Worm (Caenorhabditis elegans): ENCODE results near the gene cyh-1.
"Not testable (repeated sequence)": the region's sequence is repeated elsewhere in the genome, so short reads cannot be mapped to it uniquely, and the experiment has no call there.

cyh-1 gene

ce11 chrII:3504717-3505116 is at the start of gene cyh-1:
Gene cyh-1 (plus strand): TSS chrII:3505017.
- TF ChIP-seq him-1 (tag; optimal IDR thresholded peaks at IDR 0.05) (no peak), W03F9.2 (tag; optimal IDR thresholded peaks at IDR 0.05) (no peak), dao-5 (tag; optimal IDR thresholded peaks at IDR 0.05) (no peak)

ce11 chrII:3458209-3458608 is 46.6 kb upstream of the cyh-1 start, which contains the start of the genes C16C8.26 and C16C8.19:
Gene C16C8.26 (minus strand): TSS chrII:3458309.
Gene C16C8.19 (plus strand): TSS chrII:3458487.
- no peak for TF ChIP-seq him-1 (tag; optimal IDR thresholded peaks at IDR 0.05)
- no peak for TF ChIP-seq W03F9.2 (tag; optimal IDR thresholded peaks at IDR 0.05)
- no peak for TF ChIP-seq dao-5 (tag; optimal IDR thresholded peaks at IDR 0.05)

ce11 chrII:3459199-3459598 is 45.6 kb upstream of the cyh-1 start:
- TF ChIP-seq dao-5 (tag; optimal IDR thresholded peaks at IDR 0.05), result no peak
- TF ChIP-seq W03F9.2 (tag; optimal IDR thresholded peaks at IDR 0.05), result no peak
- no peak for TF ChIP-seq him-1 (tag; optimal IDR thresholded peaks at IDR 0.05)

- TF ChIP-seq him-1 (tag; optimal IDR thresholded peaks at IDR 0.05) (no peak), dao-5 (tag; optimal IDR thresholded peaks at IDR 0.05) (no peak), W03F9.2 (tag; optimal IDR thresholded peaks at IDR 0.05) (no peak)
Measured at ce11 chrII:3460048-3460447, 44.8 kb upstream of the cyh-1 start, which contains the start of gene C16C8.7. Gene C16C8.7 (minus strand): TSS chrII:3460148.

ce11 chrII:3461586-3461985 is 43.2 kb upstream of the cyh-1 start, which contains the start of gene C16C8.8:
Gene C16C8.8 (minus strand): TSS chrII:3461686.
- TF ChIP-seq W03F9.2 (tag; optimal IDR thresholded peaks at IDR 0.05) (no peak), dao-5 (tag; optimal IDR thresholded peaks at IDR 0.05) (no peak), him-1 (tag; optimal IDR thresholded peaks at IDR 0.05) (no peak)

- TF ChIP-seq dao-5 (tag; optimal IDR thresholded peaks at IDR 0.05) (no peak), W03F9.2 (tag; optimal IDR thresholded peaks at IDR 0.05) (no peak), him-1 (tag; optimal IDR thresholded peaks at IDR 0.05) (no peak)
Measured at ce11 chrII:3463097-3463496, 41.7 kb upstream of the cyh-1 start, which contains the start of gene C16C8.9. Gene C16C8.9 (minus strand): TSS chrII:3463197.

DNA sequence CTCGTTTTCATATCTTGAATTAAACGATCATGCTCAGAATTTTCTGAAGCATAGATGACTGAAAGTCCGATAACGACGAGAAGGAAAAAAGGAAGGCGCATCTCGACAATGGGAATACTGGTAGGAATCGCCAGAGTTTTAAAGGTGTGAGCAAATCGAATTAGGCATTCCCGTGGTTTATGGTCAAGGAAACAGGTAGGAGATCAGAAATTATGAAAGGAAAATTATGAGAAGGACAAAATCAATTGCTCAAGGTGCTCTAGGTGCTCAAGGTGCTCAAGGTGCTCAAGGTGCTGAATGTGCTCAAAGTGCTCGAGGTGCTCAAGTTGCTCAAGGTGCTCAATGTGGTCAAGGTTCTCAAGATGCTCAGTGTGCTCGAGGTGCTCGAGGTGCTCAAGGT is 40.2 kb upstream of the cyh-1 start, which contains the start of gene C16C8.10:
TSS of gene C16C8.10 (minus strand) at position 101 of the 400 bp plus-strand sequence.
- TF ChIP-seq him-1, dao-5, W03F9.2 (tag; optimal IDR thresholded peaks at IDR 0.05): not testable (repeated sequence)

ce11 chrII:3470549-3470948 is 34.3 kb upstream of the cyh-1 start, which contains the start of gene Y49F6B.20:
Gene Y49F6B.20 (minus strand): TSS chrII:3470649.
- no peak for TF ChIP-seq dao-5 (tag; optimal IDR thresholded peaks at IDR 0.05)
- TF ChIP-seq him-1 (tag; optimal IDR thresholded peaks at IDR 0.05), result no peak
- no peak for TF ChIP-seq W03F9.2 (tag; optimal IDR thresholded peaks at IDR 0.05)

DNA sequence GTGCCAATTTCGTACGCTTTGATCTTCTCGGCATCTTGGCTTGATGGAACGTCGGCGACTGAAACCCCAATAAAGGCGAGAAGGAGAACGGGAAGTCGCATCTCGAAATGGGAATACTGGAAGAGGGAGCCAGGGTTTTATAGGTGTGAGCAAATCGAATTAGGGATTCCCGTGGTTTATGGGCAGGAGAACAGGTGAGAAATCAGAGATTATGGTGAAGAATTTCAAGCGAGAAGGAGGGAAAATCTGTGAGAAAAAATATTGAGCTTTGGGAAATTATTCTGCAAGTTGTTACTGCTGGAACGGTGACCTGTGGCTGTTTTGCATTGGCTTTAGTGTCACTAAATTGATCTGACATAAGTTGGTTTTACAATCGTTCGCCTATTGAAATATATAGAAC is 33.2 kb upstream of the cyh-1 start, which contains the start of gene Y49F6B.13:
TSS of gene Y49F6B.13 (minus strand) at position 101 of the 400 bp plus-strand sequence.
- no peak for TF ChIP-seq dao-5 (tag; optimal IDR thresholded peaks at IDR 0.05)
- TF ChIP-seq W03F9.2 (tag; optimal IDR thresholded peaks at IDR 0.05), result no peak
- TF ChIP-seq him-1 (tag; optimal IDR thresholded peaks at IDR 0.05), result no peak

DNA sequence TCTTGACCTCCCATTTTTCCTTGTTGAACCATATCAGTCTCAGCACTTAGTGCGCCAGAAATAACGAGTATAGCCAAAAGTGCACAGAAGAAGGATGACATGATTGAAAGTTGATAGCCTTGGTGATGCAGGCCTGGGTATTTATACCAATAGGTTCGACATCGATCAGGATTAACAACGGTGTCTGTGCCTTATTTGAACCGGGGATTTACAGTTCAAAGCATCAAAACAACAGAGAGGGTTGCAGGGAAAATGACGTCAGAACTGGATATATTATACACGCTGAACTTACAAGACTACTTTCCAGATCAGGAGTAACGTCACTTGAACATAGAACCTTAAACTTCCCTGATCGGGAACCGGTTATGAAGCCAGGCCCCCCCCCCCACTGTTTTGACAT is 32.5 kb upstream of the cyh-1 start, which contains the start of gene Y49F6B.12:
TSS of gene Y49F6B.12 (minus strand) at position 101 of the 400 bp plus-strand sequence.
- TF ChIP-seq dao-5 (tag; optimal IDR thresholded peaks at IDR 0.05) (no peak), him-1 (tag; optimal IDR thresholded peaks at IDR 0.05) (no peak), W03F9.2 (tag; optimal IDR thresholded peaks at IDR 0.05) (no peak)

- TF ChIP-seq him-1 (tag; optimal IDR thresholded peaks at IDR 0.05), result no peak
- no peak for TF ChIP-seq W03F9.2 (tag; optimal IDR thresholded peaks at IDR 0.05)
- no peak for TF ChIP-seq dao-5 (tag; optimal IDR thresholded peaks at IDR 0.05)
Measured at ce11 chrII:3472817-3473216, 32.0 kb upstream of the cyh-1 start, which contains the start of gene Y49F6B.6. Gene Y49F6B.6 (plus strand): TSS chrII:3473117.

ce11 chrII:3473744-3474143 is 31.1 kb upstream of the cyh-1 start, which contains the start of gene sdz-32:
Gene sdz-32 (plus strand): TSS chrII:3474044.
- TF ChIP-seq W03F9.2 (tag; optimal IDR thresholded peaks at IDR 0.05) (no peak), him-1 (tag; optimal IDR thresholded peaks at IDR 0.05) (no peak), dao-5 (tag; optimal IDR thresholded peaks at IDR 0.05) (no peak)

- no peak for TF ChIP-seq dao-5 (tag; optimal IDR thresholded peaks at IDR 0.05)
- TF ChIP-seq him-1 (tag; optimal IDR thresholded peaks at IDR 0.05), result no peak
- no peak for TF ChIP-seq W03F9.2 (tag; optimal IDR thresholded peaks at IDR 0.05)
Measured at ce11 chrII:3476536-3476935, 28.3 kb upstream of the cyh-1 start.

DNA sequence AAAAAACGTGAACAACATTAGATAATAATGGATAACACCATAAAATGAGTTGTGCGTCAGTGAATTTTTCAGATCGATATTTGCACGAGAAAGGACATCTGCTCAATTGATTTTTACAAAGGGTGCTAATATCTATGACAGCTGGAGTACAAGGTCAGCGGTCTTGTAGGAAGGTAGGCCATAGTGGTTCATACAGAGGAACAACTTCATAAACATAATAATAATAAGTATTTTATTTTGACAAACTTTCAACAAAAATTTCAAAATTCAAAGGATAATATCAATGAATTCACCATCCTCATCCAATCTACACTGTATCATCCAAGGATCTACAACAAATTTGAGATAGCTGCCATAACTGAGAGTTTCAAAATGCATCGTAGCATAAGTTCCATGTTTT is 27.6 kb upstream of the cyh-1 start, which contains the start of gene fbxb-104:
TSS of gene fbxb-104 (minus strand) at position 101 of the 400 bp plus-strand sequence.
- TF ChIP-seq him-1 (tag; optimal IDR thresholded peaks at IDR 0.05), result no peak
- no peak for TF ChIP-seq W03F9.2 (tag; optimal IDR thresholded peaks at IDR 0.05)
- no peak for TF ChIP-seq dao-5 (tag; optimal IDR thresholded peaks at IDR 0.05)
